Worm (Caenorhabditis elegans): ENCODE measurements around the gene C49F8.15.

ce11 chrX:13353530-13353929 lies 8.9 kb downstream of the C49F8.15 start:
- TF ChIP-seq sox-4 (tag; optimal IDR thresholded peaks at IDR 0.05) (no peak), pat-9 (tag; optimal IDR thresholded peaks at IDR 0.05) (no peak), lin-11 (tag; optimal IDR thresholded peaks at IDR 0.05) (no peak), nhr-232 (tag; optimal IDR thresholded peaks at IDR 0.05) (no peak), odd-2 (tag; optimal IDR thresholded peaks at IDR 0.05) (no peak), tbx-2 (tag; optimal IDR thresholded peaks at IDR 0.05) (no peak), T23F11.4 (GFP tag; optimal IDR thresholded peaks at IDR 0.05) (no peak), pha-4 (tag; optimal IDR thresholded peaks at IDR 0.05) (no peak), unc-86 (tag; optimal IDR thresholded peaks at IDR 0.05) (no peak)
